Fruit fly (Drosophila melanogaster): ENCODE results near the gene CG8774.
A peak's percentile ranks its signal among the peaks of the same experiment; 100 is the strongest.

CG8774 gene

DNA sequence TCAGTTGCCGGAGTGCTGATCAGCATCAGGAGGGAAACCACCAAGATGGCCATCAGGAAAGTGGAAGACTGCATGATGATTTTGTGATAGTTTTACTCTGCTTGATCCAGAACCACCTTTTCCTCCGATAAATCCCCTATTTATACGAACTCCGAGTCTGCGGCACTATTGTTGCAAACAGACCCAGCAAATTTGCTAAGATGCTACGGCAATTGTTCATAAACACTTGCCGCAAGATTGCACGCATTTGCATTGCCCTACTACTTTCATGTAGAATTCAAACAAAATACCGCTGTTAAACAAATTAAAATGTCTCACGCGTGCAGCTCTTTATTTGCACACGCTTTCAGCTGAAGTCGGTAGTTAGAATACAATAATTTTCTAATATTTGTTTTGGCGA is 20.6 kb downstream of the CG8774 start, which contains the start of gene CG45080:
TSS of gene CG45080 (minus strand) at position 101 of the 400 bp plus-strand sequence.
- TF ChIP-seq CG14655 (GFP tag; optimal IDR thresholded peaks at IDR 0.05) (no peak), Snoo (tag; optimal IDR thresholded peaks at IDR 0.05) (no peak)

DNA sequence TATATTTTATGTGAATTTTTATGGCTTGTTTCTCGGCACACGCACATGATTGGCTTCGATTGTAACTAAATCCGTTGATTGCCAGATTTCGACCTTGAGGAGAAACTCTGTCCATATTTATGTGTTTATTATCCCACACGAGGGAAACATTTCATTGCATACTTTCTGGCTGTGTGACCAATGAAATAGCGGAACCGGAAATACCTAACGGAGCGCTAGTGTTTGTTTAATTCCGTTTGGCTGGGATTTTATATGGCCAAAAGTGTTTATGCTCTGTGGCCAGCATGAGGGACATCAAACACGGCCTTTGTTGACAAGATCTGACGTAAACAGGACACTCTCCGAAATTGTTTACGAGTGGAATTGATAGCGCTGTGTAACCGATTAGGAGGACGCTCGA is 21.3 kb downstream of the CG8774 start:
- TF ChIP-seq CG17806 (tag; optimal IDR thresholded peaks at IDR 0.05) (no peak), Pif1A (GFP tag; optimal IDR thresholded peaks at IDR 0.05) (peak; percentile 20), CG4496 (GFP tag; IDR thresholded peaks at IDR 0.05) (peak; percentile 76; the same call in 2 of the 3 replicates)

DNA sequence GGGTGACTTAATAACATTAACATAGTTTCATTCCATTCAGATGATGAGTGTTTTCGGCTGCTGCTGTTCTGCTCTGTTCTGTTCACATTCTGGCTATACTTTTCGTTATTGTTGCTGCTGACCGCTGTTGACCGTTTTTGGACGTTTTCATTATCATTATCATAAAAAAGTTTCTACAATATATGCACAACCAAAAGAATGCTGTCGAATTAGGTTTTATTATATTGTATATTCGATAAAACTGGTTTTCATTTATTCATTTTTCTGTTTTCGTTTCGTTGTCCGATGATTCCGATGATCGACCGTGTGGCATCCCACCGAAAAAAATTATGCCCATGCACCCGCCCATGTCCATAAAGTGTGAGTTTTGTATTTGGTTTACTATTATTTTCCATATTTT is 34.5 kb downstream of the CG8774 start:
- no peak for TF ChIP-seq EcR (GFP tag; optimal IDR thresholded peaks at IDR 0.05)
- TF ChIP-seq CG17806 (tag; optimal IDR thresholded peaks at IDR 0.05), result no peak
- no peak for TF ChIP-seq rn (GFP tag; IDR thresholded peaks at IDR 0.05)
- TF ChIP-seq gl (tag; optimal IDR thresholded peaks at IDR 0.05), result no peak
- TF ChIP-seq CG10348 (GFP tag; IDR thresholded peaks at IDR 0.05), result no peak
- no peak for TF ChIP-seq fd96Ca (GFP tag; IDR thresholded peaks at IDR 0.05)
- TF ChIP-seq D1 (tag; optimal IDR thresholded peaks at IDR 0.05), result no peak
- no peak for TF ChIP-seq CG14655 (GFP tag; optimal IDR thresholded peaks at IDR 0.05)
- no peak for TF ChIP-seq CG12605 (GFP tag; IDR thresholded peaks at IDR 0.05)
- no peak for TF ChIP-seq Pif1A (GFP tag; optimal IDR thresholded peaks at IDR 0.05)
- no peak for TF ChIP-seq CG4496 (GFP tag; IDR thresholded peaks at IDR 0.05)
- no peak for TF ChIP-seq CG34367 (tag; optimal IDR thresholded peaks at IDR 0.05)

DNA sequence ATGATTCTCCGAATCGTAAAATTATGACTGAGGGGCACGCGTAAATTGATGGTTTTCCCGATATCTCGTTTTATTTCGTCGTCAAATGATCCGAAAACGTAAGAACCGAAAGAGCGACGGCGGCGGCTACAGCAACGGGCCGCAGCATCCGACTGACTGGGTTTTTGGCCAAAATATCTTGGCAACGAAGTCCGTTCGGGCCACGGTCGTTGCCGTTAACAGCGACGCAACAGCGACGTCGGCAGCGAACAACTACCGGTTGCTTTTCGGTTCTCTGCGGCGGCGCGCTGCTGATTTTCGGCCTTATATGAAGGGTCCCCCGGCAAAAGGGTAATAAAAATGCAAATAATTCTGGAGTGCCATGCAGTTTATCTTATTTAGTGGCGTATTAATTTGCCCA is 35.4 kb downstream of the CG8774 start, which contains the start of gene PK2-R2:
TSS of gene PK2-R2 (minus strand) at position 160 of the 400 bp plus-strand sequence.
- TF ChIP-seq Pif1B (GFP tag; optimal IDR thresholded peaks at IDR 0.05) (no peak), CG12605 (GFP tag; IDR thresholded peaks at IDR 0.05) (no peak), CG15710 (tag; optimal IDR thresholded peaks at IDR 0.05) (no peak), EcR (GFP tag; optimal IDR thresholded peaks at IDR 0.05) (no peak), CG8301 (tag; optimal IDR thresholded peaks at IDR 0.05) (no peak), Ets98B (GFP tag; IDR thresholded peaks at IDR 0.05) (no peak), CG10348 (GFP tag; IDR thresholded peaks at IDR 0.05) (no peak), CG32121 (GFP tag; IDR thresholded peaks at IDR 0.05) (no peak), D1 (tag; optimal IDR thresholded peaks at IDR 0.05) (no peak), rn (GFP tag; IDR thresholded peaks at IDR 0.05) (no peak), CG13204 (GFP tag; optimal IDR thresholded peaks at IDR 0.05) (no peak), fd96Ca (GFP tag; IDR thresholded peaks at IDR 0.05) (no peak), CG4496 (GFP tag; IDR thresholded peaks at IDR 0.05) (no peak), CG17806 (tag; optimal IDR thresholded peaks at IDR 0.05) (no peak), CG14655 (GFP tag; optimal IDR thresholded peaks at IDR 0.05) (no peak)

DNA sequence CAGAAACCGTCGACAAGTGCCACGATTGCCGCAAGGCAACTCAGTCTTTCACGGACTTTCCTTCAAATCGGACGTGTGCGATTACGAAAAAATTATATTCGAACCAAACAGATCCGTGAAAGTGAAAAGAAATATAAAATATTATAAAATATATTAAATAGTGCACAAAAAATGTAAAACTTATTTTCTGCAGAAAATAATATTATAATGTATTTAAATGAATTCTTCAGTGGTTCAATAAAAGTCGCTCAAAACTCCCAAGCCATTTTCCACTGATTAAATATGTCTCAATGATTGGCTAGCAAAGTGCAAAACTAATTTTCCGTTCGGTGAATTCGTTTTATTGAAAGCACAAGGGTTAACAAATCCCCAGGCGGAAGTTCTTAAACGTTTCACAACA is 39.5 kb downstream of the CG8774 start, which contains the start of gene PK2-R1:
TSS of gene PK2-R1 (plus strand) at position 301 of the 400 bp plus-strand sequence.
- TF ChIP-seq Pif1B (GFP tag; optimal IDR thresholded peaks at IDR 0.05) (no peak), CG14655 (GFP tag; optimal IDR thresholded peaks at IDR 0.05) (no peak), CG9948 (tag; optimal IDR thresholded peaks at IDR 0.05) (no peak), rn (GFP tag; IDR thresholded peaks at IDR 0.05) (no peak), CG10348 (GFP tag; IDR thresholded peaks at IDR 0.05) (no peak), CG8301 (tag; optimal IDR thresholded peaks at IDR 0.05) (no peak), CG17806 (tag; optimal IDR thresholded peaks at IDR 0.05) (no peak), Snoo (tag; optimal IDR thresholded peaks at IDR 0.05) (no peak), Ets98B (GFP tag; IDR thresholded peaks at IDR 0.05) (no peak), gl (tag; optimal IDR thresholded peaks at IDR 0.05) (no peak), EcR (GFP tag; optimal IDR thresholded peaks at IDR 0.05) (no peak), CG8159 (tag; optimal IDR thresholded peaks at IDR 0.05) (no peak), CG34367 (tag; optimal IDR thresholded peaks at IDR 0.05) (no peak), CG13204 (GFP tag; optimal IDR thresholded peaks at IDR 0.05) (no peak), CG32121 (GFP tag; IDR thresholded peaks at IDR 0.05) (no peak), CG15710 (tag; optimal IDR thresholded peaks at IDR 0.05) (no peak), fd96Ca (GFP tag; IDR thresholded peaks at IDR 0.05) (no peak), D1 (tag; optimal IDR thresholded peaks at IDR 0.05) (no peak), Pif1A (GFP tag; optimal IDR thresholded peaks at IDR 0.05) (no peak)
